Fruit fly (Drosophila melanogaster) whole organism, prepupa: ENCODE measurements around the gene CG4629.
A peak's percentile ranks its signal among the peaks of the same experiment; 100 is the strongest.

Experiments
- Blimp-1 ChIP-seq: fragments of 200-800 bp; sonication (Bioruptor generic); optimal IDR thresholded peaks from 3 replicates; lab custom pipeline; 2017; ENCODE audit warnings: missing biosample characterization, missing genetic modification characterization, mild to moderate bottlenecking, moderate library complexity, missing genetic modification reagents
- CG10631 ChIP-seq: fragments of 200-800 bp; sonication (Bioruptor generic); optimal IDR thresholded peaks from 2 replicates; lab custom pipeline; 2016; ENCODE audit warnings: missing biosample characterization, missing genetic modification characterization
- CG10669 ChIP-seq: fragments of 200-800 bp; sonication (Bioruptor generic); optimal IDR thresholded peaks from 3 replicates; lab custom pipeline; 2018; ENCODE audit warnings: missing biosample characterization, mild to moderate bottlenecking, missing genetic modification characterization, moderate library complexity
- CG15336 ChIP-seq: fragments of 200-800 bp; sonication (Bioruptor generic); IDR thresholded peaks from 2 replicates; pipeline ENCODE4 v1.3.6; 2022; ENCODE audit warnings: missing biosample characterization, missing genetic modification characterization
- CG1621 ChIP-seq: fragments of 200-800 bp; sonication (Bioruptor generic); optimal IDR thresholded peaks from 3 replicates; lab custom pipeline; 2018; ENCODE audit warnings: missing biosample characterization, mild to moderate bottlenecking, missing genetic modification characterization
- CG3032 ChIP-seq: fragments of 200-800 bp; optimal IDR thresholded peaks from 2 replicates; lab custom pipeline; 2019; ENCODE audit warnings: missing biosample characterization, mild to moderate bottlenecking, missing genetic modification characterization, moderate library complexity
- CG31627 ChIP-seq: fragments of 200-800 bp; sonication (Bioruptor generic); optimal IDR thresholded peaks from 3 replicates; lab custom pipeline; 2016; ENCODE audit warnings: missing biosample characterization, missing genetic modification characterization
- CG32006 ChIP-seq: fragments of 200-800 bp; sonication (Bioruptor generic); optimal IDR thresholded peaks from 3 replicates; lab custom pipeline; 2017; ENCODE audit warnings: missing biosample characterization, mild to moderate bottlenecking, missing genetic modification characterization
- CG3919 ChIP-seq: fragments of 200-800 bp; sonication (Bioruptor generic); optimal IDR thresholded peaks from 3 replicates; lab custom pipeline; 2016; ENCODE audit warnings: missing biosample characterization, missing genetic modification characterization
- CG4318 ChIP-seq: fragments of 200-800 bp; sonication (Bioruptor generic); optimal IDR thresholded peaks from 3 replicates; lab custom pipeline; 2017; ENCODE audit warnings: missing biosample characterization, mild to moderate bottlenecking, missing genetic modification characterization
- CG6163 ChIP-seq: fragments of 200-800 bp; sonication (Bioruptor generic); IDR thresholded peaks from 3 replicates; pipeline ENCODE4 v1.3.6; 2022; ENCODE audit warnings: missing biosample characterization, missing genetic modification characterization
- CG6276 ChIP-seq: fragments of 200-800 bp; sonication (Bioruptor generic); optimal IDR thresholded peaks from 2 replicates; lab custom pipeline; 2017; ENCODE audit warnings: missing biosample characterization, mild to moderate bottlenecking, missing genetic modification characterization
- CG7368 ChIP-seq: fragments of 200-800 bp; sonication (Bioruptor generic); optimal IDR thresholded peaks from 3 replicates; lab custom pipeline; 2016; ENCODE audit warnings: missing biosample characterization, missing genetic modification characterization
- CG8119 ChIP-seq: fragments of 200-800 bp; sonication (Bioruptor generic); IDR thresholded peaks from 3 replicates; pipeline ENCODE4 v1.3.6; 2022; ENCODE audit warnings: missing biosample characterization, missing genetic modification characterization
- CG8319 ChIP-seq: fragments of 200-800 bp; sonication (Bioruptor generic); optimal IDR thresholded peaks from 3 replicates; lab custom pipeline; 2016; ENCODE audit warnings: missing biosample characterization, missing genetic modification characterization
- Eip78C ChIP-seq: fragments of 200-800 bp; sonication (Bioruptor generic); peaks from one replicate; lab custom pipeline; 2016; ENCODE audit warnings: missing biosample characterization, missing genetic modification characterization
- Eip93F ChIP-seq: fragments of 200-800 bp; sonication (Bioruptor generic); optimal IDR thresholded peaks from 2 replicates; lab custom pipeline; 2016; ENCODE audit warnings: missing biosample characterization, mild to moderate bottlenecking, missing genetic modification characterization
- Ets21C ChIP-seq: fragments of 200-800 bp; sonication (Bioruptor generic); optimal IDR thresholded peaks from 3 replicates; lab custom pipeline; 2016; ENCODE audit warnings: missing biosample characterization, missing genetic modification characterization
- Ets96B ChIP-seq: fragments of 200-800 bp; optimal IDR thresholded peaks from 2 replicates; lab custom pipeline; 2019; ENCODE audit warnings: missing biosample characterization, mild to moderate bottlenecking, missing genetic modification characterization, moderate library complexity
- Gug ChIP-seq: fragments of 200-800 bp; sonication (Bioruptor generic); IDR thresholded peaks from 2 replicates; pipeline ENCODE4 v1.3.6; 2022; ENCODE audit warnings: missing biosample characterization, missing genetic modification characterization
- Hr39 ChIP-seq: fragments of 200-800 bp; sonication (Bioruptor generic); optimal IDR thresholded peaks from 2 replicates; lab custom pipeline; 2016; ENCODE audit warnings: missing biosample characterization, missing genetic modification characterization
- Hr4 ChIP-seq: fragments of 200-800 bp; sonication (Bioruptor generic); optimal IDR thresholded peaks from 3 replicates; lab custom pipeline; 2016; ENCODE audit warnings: missing biosample characterization, missing genetic modification characterization
- Met ChIP-seq: fragments of 200-800 bp; sonication (Bioruptor generic); optimal IDR thresholded peaks from 3 replicates; lab custom pipeline; 2016; ENCODE audit warnings: missing biosample characterization, missing genetic modification characterization
- OdsH ChIP-seq: fragments of 200-800 bp; sonication (Bioruptor generic); optimal IDR thresholded peaks from 3 replicates; lab custom pipeline; 2016; ENCODE audit warnings: missing biosample characterization, missing genetic modification characterization
- Smox ChIP-seq: fragments of 200-800 bp; sonication (Bioruptor generic); optimal IDR thresholded peaks from 3 replicates; lab custom pipeline; 2016; ENCODE audit warnings: missing biosample characterization, missing genetic modification characterization
- Sox102F ChIP-seq: fragments of 200-800 bp; sonication (Bioruptor generic); optimal IDR thresholded peaks from 2 replicates; lab custom pipeline; 2016; ENCODE audit warnings: missing biosample characterization, mild to moderate bottlenecking, missing genetic modification characterization
- achi ChIP-seq: fragments of 200-800 bp; sonication (Bioruptor generic); optimal IDR thresholded peaks from 3 replicates; lab custom pipeline; 2016; ENCODE audit warnings: missing biosample characterization, missing genetic modification characterization
- acj6 ChIP-seq: fragments of 200-800 bp; sonication (Bioruptor generic); optimal IDR thresholded peaks from 3 replicates; lab custom pipeline; 2016; ENCODE audit warnings: missing biosample characterization, missing genetic modification characterization
- cyc ChIP-seq: fragments of 200-800 bp; sonication (Bioruptor generic); optimal IDR thresholded peaks from 3 replicates; lab custom pipeline; 2016; ENCODE audit warnings: missing biosample characterization, missing genetic modification characterization
- dac ChIP-seq: fragments of 200-800 bp; sonication (Bioruptor generic); optimal IDR thresholded peaks from 2 replicates; lab custom pipeline; 2017; ENCODE audit warnings: missing biosample characterization, mild to moderate bottlenecking, missing genetic modification characterization
- eg ChIP-seq: fragments of 200-800 bp; sonication (Bioruptor generic); IDR thresholded peaks from 3 replicates; pipeline ENCODE4 v1.3.6; 2022; ENCODE audit warnings: missing biosample characterization, missing genetic modification characterization
- esn ChIP-seq: fragments of 200-800 bp; sonication (Bioruptor generic); optimal IDR thresholded peaks from 2 replicates; lab custom pipeline; 2016; ENCODE audit warnings: missing biosample characterization, mild to moderate bottlenecking, missing genetic modification characterization, moderate library complexity
- fd85E ChIP-seq: fragments of 200-800 bp; sonication (Bioruptor generic); optimal IDR thresholded peaks from 3 replicates; lab custom pipeline; 2016; ENCODE audit warnings: missing biosample characterization, missing genetic modification characterization
- lz ChIP-seq: fragments of 200-800 bp; sonication (Bioruptor generic); optimal IDR thresholded peaks from 3 replicates; lab custom pipeline; 2016; ENCODE audit warnings: missing biosample characterization, missing genetic modification characterization
- net ChIP-seq: fragments of 200-800 bp; sonication (Bioruptor generic); optimal IDR thresholded peaks from 3 replicates; lab custom pipeline; 2016; ENCODE audit warnings: missing biosample characterization, missing genetic modification characterization
- pdm3 ChIP-seq: fragments of 200-800 bp; sonication (Bioruptor generic); optimal IDR thresholded peaks from 3 replicates; lab custom pipeline; 2016; ENCODE audit warnings: missing biosample characterization, missing genetic modification characterization
- salr ChIP-seq, 2 experiments: fragments of 200-800 bp; sonication (Bioruptor generic); optimal IDR thresholded peaks; 3 replicates each; lab custom pipeline; 2016 to 2018; ENCODE audit warnings: missing biosample characterization in 2 of 2, missing genetic modification characterization in 2 of 2, mild to moderate bottlenecking in 1 of 2
- svp ChIP-seq: fragments of 200-800 bp; sonication (Bioruptor generic); peaks from one replicate; lab custom pipeline; 2016; ENCODE audit warnings: missing biosample characterization, missing genetic modification characterization
- vri ChIP-seq: fragments of 200-800 bp; sonication (Bioruptor generic); optimal IDR thresholded peaks from 3 replicates; lab custom pipeline; 2016; ENCODE audit warnings: missing biosample characterization, mild to moderate bottlenecking, missing genetic modification characterization

Gene CG4629

dm6 chr2L:1074180-1074864, 28.0 kb downstream of the CG4629 start (continued):
- peak; percentile 76 for TF ChIP-seq eg
- TF ChIP-seq vri (GFP tag; lab: Kevin White, UChicago) = no peak
- TF ChIP-seq cyc (GFP tag; lab: Kevin White, UChicago) = no peak
- no peak for TF ChIP-seq Eip93F (GFP tag; lab: Kevin White, UChicago)
- TF ChIP-seq CG31627 = peak; percentile 9
- no peak for TF ChIP-seq Smox (GFP tag; lab: Kevin White, UChicago)
- no peak for TF ChIP-seq Ets21C (GFP tag; lab: Kevin White, UChicago)
- TF ChIP-seq OdsH = peak; percentile 42
- peak; percentile 16 for TF ChIP-seq CG10631
- no peak for TF ChIP-seq Met (GFP tag; lab: Kevin White, UChicago)
- no peak for TF ChIP-seq Blimp-1 (GFP tag; lab: Kevin White, UChicago)
- TF ChIP-seq CG8119 = peak; percentile 78
- no peak for TF ChIP-seq lz (GFP tag; lab: Kevin White, UChicago)
- TF ChIP-seq Sox102F (GFP tag; lab: Kevin White, UChicago) = no peak
- no peak for TF ChIP-seq Gug (GFP tag; lab: Robert Waterston, UW)
- no peak for TF ChIP-seq CG8319 (GFP tag; lab: Kevin White, UChicago)
- TF ChIP-seq salr (GFP tag; optimal IDR thresholded peaks at IDR 0.05; lab: Kevin White, UChicago) = no peak
- peak; percentile 73 for TF ChIP-seq CG6276 (GFP tag; lab: Kevin White, UChicago)

DNA sequence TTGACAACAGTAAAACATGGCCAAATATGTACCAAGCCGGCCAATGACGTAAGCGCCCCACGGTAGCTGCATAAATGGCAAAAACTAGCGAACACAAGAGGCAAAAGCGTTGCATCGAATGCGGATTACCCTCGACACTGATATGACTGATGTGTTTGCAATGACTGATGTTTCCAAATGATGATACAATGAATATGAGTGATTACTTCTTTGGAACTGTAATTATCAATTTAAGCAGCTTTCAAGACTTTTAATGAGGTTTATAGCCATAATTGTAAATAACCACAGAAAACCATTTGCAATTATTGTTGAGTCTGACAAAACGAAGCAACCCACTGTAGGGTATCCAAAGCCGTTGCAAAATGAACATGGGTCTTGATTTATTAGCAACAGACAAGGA, 28.8 kb downstream of the CG4629 start:
- TF ChIP-seq CG8119 (peak; percentile 67), esn (peak; percentile 2), CG15336 (peak; percentile 54; the same call in 1 of the 2 replicates), CG7368 (peak; percentile 12), Hr4 (peak; percentile 73), Ets96B (tag; lab: Kevin White, UChicago) (no peak), CG6163 (no peak), Sox102F (GFP tag; lab: Kevin White, UChicago) (no peak), achi (GFP tag; lab: Kevin White, UChicago) (peak; percentile 29), Gug (GFP tag; lab: Robert Waterston, UW) (0 out of 2 replicates have a peak, but pooled peaks have one; percentile 23), eg (peak; percentile 52; the same call in 2 of the 3 replicates), fd85E (GFP tag; lab: Kevin White, UChicago) (no peak), CG4318 (GFP tag; lab: Kevin White, UChicago) (peak; percentile 32), CG10669 (GFP tag; lab: Kevin White, UChicago) (peak; percentile 1), Eip78C (GFP tag; lab: Kevin White, UChicago) (peak; percentile 78), CG3919 (peak; percentile 37), svp (GFP tag; lab: Kevin White, UChicago) (peak; percentile 68), pdm3 (GFP tag; lab: Kevin White, UChicago) (peak; percentile 48), CG6276 (GFP tag; lab: Kevin White, UChicago) (peak; percentile 43), net (GFP tag; lab: Kevin White, UChicago) (peak; percentile 17), acj6 (peak; percentile 27), CG1621 (tag; lab: Kevin White, UChicago) (no peak), lz (GFP tag; lab: Kevin White, UChicago) (peak; percentile 12), vri (GFP tag; lab: Kevin White, UChicago) (no peak), CG32006 (GFP tag; lab: Kevin White, UChicago) (peak; percentile 68), Hr39 (GFP tag; lab: Kevin White, UChicago) (peak; percentile 2), OdsH (peak; percentile 29), CG3032 (tag; lab: Kevin White, UChicago) (no peak), dac (GFP tag; lab: Kevin White, UChicago) (peak; percentile 22)
